Fruit fly (Drosophila melanogaster) whole organism, pupa: ENCODE data around the gene CG6885.

Experiments used
- CG10348 ChIP-seq: fragments of 200-800 bp; sonication (Bioruptor generic); IDR thresholded peaks from 2 replicates; pipeline ENCODE4 v1.3.6; 2022; ENCODE audit warnings: missing biosample characterization, missing genetic modification characterization
- CG12605 ChIP-seq: fragments of 200-800 bp; sonication (Bioruptor generic); IDR thresholded peaks from 2 replicates; pipeline ENCODE4 v1.3.6; 2022; ENCODE audit warnings: missing biosample characterization, missing genetic modification characterization
- CG13204 ChIP-seq: fragments of 200-800 bp; sonication (Bioruptor generic); optimal IDR thresholded peaks from 2 replicates; lab custom pipeline; 2018; ENCODE audit warnings: missing biosample characterization, mild to moderate bottlenecking, missing genetic modification characterization, moderate library complexity
- CG14655 ChIP-seq: fragments of 200-800 bp; sonication (Bioruptor generic); optimal IDR thresholded peaks from 3 replicates; lab custom pipeline; 2017; ENCODE audit warnings: mild to moderate bottlenecking, missing biosample characterization, missing genetic modification reagents, missing genetic modification characterization
- CG15710 ChIP-seq: fragments of 200-800 bp; sonication (Bioruptor generic); optimal IDR thresholded peaks from 2 replicates; lab custom pipeline; 2018; ENCODE audit warnings: missing biosample characterization, mild to moderate bottlenecking, missing genetic modification characterization, moderate library complexity
- CG17806 ChIP-seq: fragments of 200-800 bp; sonication (Bioruptor generic); optimal IDR thresholded peaks from 2 replicates; lab custom pipeline; 2018; ENCODE audit warnings: missing biosample characterization, mild to moderate bottlenecking, missing genetic modification characterization, moderate library complexity
- CG32121 ChIP-seq: fragments of 200-800 bp; sonication (Bioruptor generic); IDR thresholded peaks from 2 replicates; pipeline ENCODE4 v1.3.6; 2022; ENCODE audit warnings: missing biosample characterization, missing genetic modification characterization
- CG34367 ChIP-seq: fragments of 200-800 bp; sonication (Bioruptor generic); optimal IDR thresholded peaks from 2 replicates; lab custom pipeline; 2018; ENCODE audit warnings: missing biosample characterization, mild to moderate bottlenecking, missing genetic modification characterization
- CG4496 ChIP-seq: fragments of 200-800 bp; sonication (Bioruptor generic); IDR thresholded peaks from 3 replicates; pipeline ENCODE4 v1.3.6; 2022; ENCODE audit warnings: missing biosample characterization, missing genetic modification characterization
- CG8159 ChIP-seq: fragments of 200-800 bp; sonication (Bioruptor generic); optimal IDR thresholded peaks from 3 replicates; lab custom pipeline; 2018; ENCODE audit warnings: missing biosample characterization, mild to moderate bottlenecking, missing genetic modification characterization, moderate library complexity
- CG8301 ChIP-seq: fragments of 200-800 bp; sonication (Bioruptor generic); optimal IDR thresholded peaks from 2 replicates; lab custom pipeline; 2018; ENCODE audit warnings: missing biosample characterization, mild to moderate bottlenecking, missing genetic modification characterization
- CG9948 ChIP-seq: fragments of 200-800 bp; sonication (Bioruptor generic); optimal IDR thresholded peaks from 2 replicates; lab custom pipeline; 2018; ENCODE audit warnings: missing biosample characterization, mild to moderate bottlenecking, missing genetic modification characterization, moderate library complexity
- D1 ChIP-seq: fragments of 200-800 bp; sonication (Bioruptor generic); optimal IDR thresholded peaks from 2 replicates; lab custom pipeline; 2018; ENCODE audit warnings: missing biosample characterization, mild to moderate bottlenecking, missing genetic modification characterization, moderate library complexity
- EcR ChIP-seq: fragments of 200-800 bp; sonication (Bioruptor generic); optimal IDR thresholded peaks from 3 replicates; lab custom pipeline; 2019; ENCODE audit warnings: missing biosample characterization, missing genetic modification characterization, mild to moderate bottlenecking, moderate library complexity, missing genetic modification reagents
- Ets98B ChIP-seq: fragments of 200-800 bp; sonication (Bioruptor generic); IDR thresholded peaks from 2 replicates; pipeline ENCODE4 v1.3.6; 2022; ENCODE audit warnings: missing biosample characterization, missing genetic modification characterization
- Pif1A ChIP-seq: fragments of 200-800 bp; sonication (Bioruptor generic); optimal IDR thresholded peaks from 3 replicates; lab custom pipeline; 2016; ENCODE audit warnings: missing biosample characterization, missing genetic modification characterization
- Pif1B ChIP-seq: fragments of 200-800 bp; sonication (Bioruptor generic); optimal IDR thresholded peaks from 3 replicates; lab custom pipeline; 2016; ENCODE audit warnings: missing biosample characterization, missing genetic modification characterization
- Snoo ChIP-seq: fragments of 200-800 bp; sonication (Bioruptor generic); optimal IDR thresholded peaks from 3 replicates; lab custom pipeline; 2017; ENCODE audit warnings: missing biosample characterization, mild to moderate bottlenecking, missing genetic modification characterization, inconsistent platforms
- fd96Ca ChIP-seq: fragments of 200-800 bp; sonication (Bioruptor generic); IDR thresholded peaks from 3 replicates; pipeline ENCODE4 v1.3.6; 2022; ENCODE audit warnings: missing biosample characterization, missing genetic modification characterization
- gl ChIP-seq: fragments of 200-800 bp; sonication (Bioruptor generic); optimal IDR thresholded peaks from 2 replicates; lab custom pipeline; 2018; ENCODE audit warnings: missing biosample characterization, mild to moderate bottlenecking, missing genetic modification characterization
- rn ChIP-seq: fragments of 200-800 bp; sonication (Bioruptor generic); IDR thresholded peaks from 2 replicates; pipeline ENCODE4 v1.3.6; 2022; ENCODE audit warnings: missing biosample characterization, missing genetic modification characterization

CG6885 gene

dm6 chr3L:18757079-18757815 is 13.0 kb downstream of the CG6885 start:
- peak; percentile 51; the same call in 1 of the 2 replicates for TF ChIP-seq Ets98B (GFP tag; lab: Robert Waterston, UW)
- no peak for TF ChIP-seq Pif1B (GFP tag; lab: Kevin White, UChicago)
- TF ChIP-seq CG34367 (tag; lab: Kevin White, UChicago) = no peak
- TF ChIP-seq CG4496 (GFP tag; lab: Robert Waterston, UW) = peak; percentile 49; the same call in 1 of the 3 replicates
- TF ChIP-seq CG32121 (GFP tag; lab: Robert Waterston, UW) = peak; percentile 14; the same call in 1 of the 2 replicates

dm6 chr3L:18758894-18759569 is 14.7 kb downstream of the CG6885 start:
- TF ChIP-seq CG4496 (GFP tag; lab: Robert Waterston, UW) = peak; percentile 73
- peak; percentile 71 for TF ChIP-seq CG13204 (GFP tag; lab: Kevin White, UChicago)
- TF ChIP-seq Ets98B (GFP tag; lab: Robert Waterston, UW) = peak; percentile 63
- peak; percentile 71 for TF ChIP-seq CG12605 (GFP tag; lab: Robert Waterston, UW)
- no peak for TF ChIP-seq Pif1A (GFP tag; lab: Kevin White, UChicago)
- TF ChIP-seq CG17806 = no peak
- TF ChIP-seq CG8301 = peak; percentile 38
- TF ChIP-seq CG14655 = peak; percentile 34
- TF ChIP-seq D1 (tag; lab: Kevin White, UChicago) = peak; percentile 62
- 0 out of 2 replicates have a peak, but pooled peaks have one; percentile 27 for TF ChIP-seq CG10348
- peak; percentile 29 for TF ChIP-seq CG15710 (tag; lab: Kevin White, UChicago)
- TF ChIP-seq CG9948 (tag; lab: Kevin White, UChicago) = no peak
- TF ChIP-seq Snoo (tag; lab: Kevin White, UChicago) = peak; percentile 38
- peak; percentile 58 for TF ChIP-seq gl
- peak; percentile 71; the same call in 2 of the 3 replicates for TF ChIP-seq fd96Ca (GFP tag; lab: Robert Waterston, UW)
- TF ChIP-seq Pif1B (GFP tag; lab: Kevin White, UChicago) = peak; percentile 22
- TF ChIP-seq CG8159 (tag; lab: Kevin White, UChicago) = peak; percentile 46
- TF ChIP-seq rn = no peak
- peak; percentile 87 for TF ChIP-seq EcR (GFP tag; lab: Kevin White, UChicago)
- TF ChIP-seq CG32121 (GFP tag; lab: Robert Waterston, UW) = peak; percentile 74
- no peak for TF ChIP-seq CG34367 (tag; lab: Kevin White, UChicago)

- TF ChIP-seq CG14655 = no peak
- TF ChIP-seq CG8301 = no peak
- TF ChIP-seq CG17806 = no peak
- peak; percentile 34 for TF ChIP-seq CG15710 (tag; lab: Kevin White, UChicago)
- peak; percentile 32 for TF ChIP-seq gl
- TF ChIP-seq CG4496 (GFP tag; lab: Robert Waterston, UW) = peak; percentile 71
- TF ChIP-seq CG8159 (tag; lab: Kevin White, UChicago) = peak; percentile 40
- TF ChIP-seq CG10348 = no peak
- TF ChIP-seq Pif1A (GFP tag; lab: Kevin White, UChicago) = no peak
- peak; percentile 44; the same call in 1 of the 2 replicates for TF ChIP-seq CG12605 (GFP tag; lab: Robert Waterston, UW)
- TF ChIP-seq D1 (tag; lab: Kevin White, UChicago) = no peak
- peak; percentile 36 for TF ChIP-seq CG13204 (GFP tag; lab: Kevin White, UChicago)
- no peak for TF ChIP-seq rn
- TF ChIP-seq Snoo (tag; lab: Kevin White, UChicago) = no peak
- TF ChIP-seq Pif1B (GFP tag; lab: Kevin White, UChicago) = no peak
- peak; percentile 37 for TF ChIP-seq EcR (GFP tag; lab: Kevin White, UChicago)
- TF ChIP-seq CG9948 (tag; lab: Kevin White, UChicago) = no peak
- peak; percentile 33; the same call in 1 of the 3 replicates for TF ChIP-seq fd96Ca (GFP tag; lab: Robert Waterston, UW)
- peak; percentile 61 for TF ChIP-seq CG32121 (GFP tag; lab: Robert Waterston, UW)
- TF ChIP-seq Ets98B (GFP tag; lab: Robert Waterston, UW) = peak; percentile 44; the same call in 1 of the 2 replicates
- TF ChIP-seq CG34367 (tag; lab: Kevin White, UChicago) = peak; percentile 10
These were observed 16.2 kb downstream of the CG6885 start for dm6 chr3L:18760421-18761045.

- TF ChIP-seq fd96Ca (GFP tag; lab: Robert Waterston, UW) (no peak), Pif1A (GFP tag; lab: Kevin White, UChicago) (no peak), CG10348 (no peak), CG32121 (GFP tag; lab: Robert Waterston, UW) (no peak), CG15710 (tag; lab: Kevin White, UChicago) (no peak), CG4496 (GFP tag; lab: Robert Waterston, UW) (no peak), CG9948 (tag; lab: Kevin White, UChicago) (no peak), CG17806 (no peak), CG13204 (GFP tag; lab: Kevin White, UChicago) (no peak), CG14655 (no peak), CG8159 (tag; lab: Kevin White, UChicago) (no peak)
- TF ChIP-seq, all 21 proteins: peak for 0
These were observed 17.4 kb downstream of the CG6885 start for dm6 chr3L:18761728-18762127.
